Fruit fly (Drosophila melanogaster): Measurements from ENCODE around the gene CG12480.

The CG12480 gene

dm6 chrX:14199967-14200531 is 30.7 kb downstream of the CG12480 start, which contains the start of gene CG11590:
Gene CG11590 (plus strand): TSS chrX:14200178.
- TF ChIP-seq Nf-YA (GFP tag; IDR thresholded peaks at IDR 0.05) = no peak
- TF ChIP-seq CG5245 (GFP tag; optimal IDR thresholded peaks at IDR 0.05) = no peak
- no peak for TF ChIP-seq toy (GFP tag; IDR thresholded peaks at IDR 0.05)
- peak; percentile 36; the same call in 1 of the 4 replicates for TF ChIP-seq Dll (GFP tag; IDR thresholded peaks at IDR 0.05; ENCODE audit: partially characterized antibody)
- no peak for TF ChIP-seq sima (GFP tag; optimal IDR thresholded peaks at IDR 0.05)
- no peak for TF ChIP-seq zfh2 (GFP tag; optimal IDR thresholded peaks at IDR 0.05)
- peak; percentile 8; the same call in 1 of the 3 replicates for TF ChIP-seq row (GFP tag; IDR thresholded peaks at IDR 0.05)
- TF ChIP-seq pzg (GFP tag; optimal IDR thresholded peaks at IDR 0.05) = peak; percentile 27
- TF ChIP-seq CG18764 (GFP tag; optimal IDR thresholded peaks at IDR 0.05) = peak; percentile 96
- TF ChIP-seq slou (GFP tag; optimal IDR thresholded peaks at IDR 0.05) = no peak
- peak in 1 of 2 experiments; percentile 28 for TF ChIP-seq crp (GFP tag; optimal IDR thresholded peaks at IDR 0.05)
- TF ChIP-seq unc-4 (GFP tag; IDR thresholded peaks at IDR 0.05; ENCODE audit: partially characterized antibody) = peak; percentile 28; the same call in 1 of the 2 replicates
- peak; percentile 38 for TF ChIP-seq MESR4 (GFP tag; optimal IDR thresholded peaks at IDR 0.05)
- 0 out of 2 replicates have a peak, but pooled peaks have one; percentile 10 for TF ChIP-seq ato (GFP tag; IDR thresholded peaks at IDR 0.05; ENCODE audit: partially characterized antibody)
- TF ChIP-seq CG1792 (GFP tag; optimal IDR thresholded peaks at IDR 0.05) = no peak
- TF ChIP-seq Dp (GFP tag; optimal IDR thresholded peaks at IDR 0.05) = peak; percentile 40
- peak; percentile 6 for TF ChIP-seq kah (GFP tag; optimal IDR thresholded peaks at IDR 0.05)
- peak in 1 of 2 experiments; percentile 79 for TF ChIP-seq insv (GFP tag; optimal IDR thresholded peaks at IDR 0.05)
- TF ChIP-seq CG15514 (GFP tag; optimal IDR thresholded peaks at IDR 0.05) = peak; percentile 94
- peak; percentile 51 for TF ChIP-seq Myb (GFP tag; optimal IDR thresholded peaks at IDR 0.05)
- TF ChIP-seq CG2120 (GFP tag; optimal IDR thresholded peaks at IDR 0.05) = no peak
- TF ChIP-seq MBD-R2 (GFP tag; IDR thresholded peaks at IDR 0.05) = peak; percentile 84
- TF ChIP-seq Sry-β (GFP tag; optimal IDR thresholded peaks at IDR 0.05) = no peak
- no peak for TF ChIP-seq wor (GFP tag; IDR thresholded peaks at IDR 0.05)
- TF ChIP-seq amos (GFP tag; IDR thresholded peaks at IDR 0.05; ENCODE audit: partially characterized antibody) = 0 out of 2 replicates have a peak, but pooled peaks have one; percentile 8
- TF ChIP-seq Trl (optimal IDR thresholded peaks at IDR 0.05) = no peak
- TF ChIP-seq Trl (GFP tag; optimal IDR thresholded peaks at IDR 0.05) = no peak
- no peak for TF ChIP-seq shn (GFP tag; optimal IDR thresholded peaks at IDR 0.05)
- TF ChIP-seq E2f2 (GFP tag; IDR thresholded peaks at IDR 0.05) = peak; percentile 59
- peak; percentile 42 for TF ChIP-seq stwl (tag; optimal IDR thresholded peaks at IDR 0.05)
- TF ChIP-seq Drgx (GFP tag; IDR thresholded peaks at IDR 0.05) = 0 out of 2 replicates have a peak, but pooled peaks have one; percentile 10
- no peak for TF ChIP-seq Ravus (GFP tag; IDR thresholded peaks at IDR 0.05)
- peak; percentile 26 for TF ChIP-seq BEAF-32 (GFP tag; optimal IDR thresholded peaks at IDR 0.05)
- no peak for TF ChIP-seq CG10147 (GFP tag; optimal IDR thresholded peaks at IDR 0.05)
- no peak for TF ChIP-seq HmgZ (tag; optimal IDR thresholded peaks at IDR 0.05)
- no peak for TF ChIP-seq ac (GFP tag; optimal IDR thresholded peaks at IDR 0.05)
- TF ChIP-seq nom (GFP tag; optimal IDR thresholded peaks at IDR 0.05) = peak; percentile 29

dm6 chrX:14201178-14201577 is 31.8 kb downstream of the CG12480 start, which contains the start of gene Prp16:
Gene Prp16 (plus strand): TSS chrX:14201362.
- peak; percentile 13 for TF ChIP-seq BEAF-32 (GFP tag; optimal IDR thresholded peaks at IDR 0.05)
- TF ChIP-seq usp (GFP tag; optimal IDR thresholded peaks at IDR 0.05) = no peak
- TF ChIP-seq sens (GFP tag) = peak; percentile 23
- TF ChIP-seq ac (GFP tag; optimal IDR thresholded peaks at IDR 0.05) = no peak
- peak; percentile 34 for TF ChIP-seq pzg (GFP tag; optimal IDR thresholded peaks at IDR 0.05)
- TF ChIP-seq CG15514 (GFP tag; optimal IDR thresholded peaks at IDR 0.05) = peak; percentile 38
- no peak for TF ChIP-seq zen (tag; optimal IDR thresholded peaks at IDR 0.05)
- peak; percentile 68 for TF ChIP-seq trem (tag; optimal IDR thresholded peaks at IDR 0.05)
- no peak for TF ChIP-seq CG6765 (GFP tag; optimal IDR thresholded peaks at IDR 0.05)
- no peak for TF ChIP-seq H15 (GFP tag; IDR thresholded peaks at IDR 0.05)
- TF ChIP-seq CG7928 (GFP tag; optimal IDR thresholded peaks at IDR 0.05) = no peak
- no peak for TF ChIP-seq sug (tag; optimal IDR thresholded peaks at IDR 0.05)
- TF ChIP-seq Bteb2 (GFP tag; optimal IDR thresholded peaks at IDR 0.05) = no peak
- no peak for TF ChIP-seq luna (GFP tag; optimal IDR thresholded peaks at IDR 0.05)
- peak; percentile 37 for TF ChIP-seq CG3847 (GFP tag; IDR thresholded peaks at IDR 0.05)
- no peak for TF ChIP-seq Sox100B (GFP tag; optimal IDR thresholded peaks at IDR 0.05)
- no peak for TF ChIP-seq Poxn (GFP tag; IDR thresholded peaks at IDR 0.05)
- TF ChIP-seq CG2678 (tag; optimal IDR thresholded peaks at IDR 0.05) = no peak
